Fruit fly (Drosophila melanogaster): ENCODE data around the gene Ccp84Ab.

DNA sequence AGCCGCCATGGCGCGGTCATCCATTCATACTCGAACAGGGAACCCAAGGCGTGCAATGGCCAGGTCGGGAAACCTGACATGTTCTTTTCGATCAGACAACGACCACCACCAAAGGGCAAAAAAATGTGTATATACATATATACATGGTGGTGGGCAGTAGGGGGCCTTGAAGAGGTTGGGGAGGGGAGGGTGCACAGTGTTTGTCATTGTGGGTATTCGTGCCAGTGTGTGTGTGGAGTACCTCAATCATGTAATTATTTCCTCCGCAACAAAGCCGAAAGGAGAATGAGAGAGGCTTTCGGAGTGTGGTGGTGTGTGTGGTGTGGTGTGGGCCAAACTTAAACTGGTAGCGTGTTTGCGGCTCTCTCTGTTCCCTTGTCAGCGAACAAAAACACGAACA, 23.4 kb upstream of the Ccp84Ab start:
- TF ChIP-seq CG9948 (tag; optimal IDR thresholded peaks at IDR 0.05) (no peak), CG4496 (GFP tag; IDR thresholded peaks at IDR 0.05) (no peak)
